Worm (Caenorhabditis elegans) whole organism, L3 larva: ENCODE results near the gene arrd-5.

Experiments
- aly-2 ChIP-seq: fragments of 150-350 bp; optimal IDR thresholded peaks from 2 replicates; lab custom pipeline; 2014; ENCODE audit warnings: missing biosample characterization, missing genetic modification characterization
- ama-1 ChIP-seq: fragments of 150-350 bp; optimal IDR thresholded peaks from 2 replicates; lab custom pipeline; 2018
- egl-27 ChIP-seq: sonication (generic microtip); optimal IDR thresholded peaks from 4 replicates; lab custom pipeline; 2017; ENCODE audit warnings: missing biosample characterization, missing genetic modification reagents, missing genetic modification characterization
- elt-1 ChIP-seq: fragments of 150-350 bp; optimal IDR thresholded peaks from 2 replicates; lab custom pipeline; 2014; ENCODE audit warnings: missing biosample characterization, missing genetic modification characterization
- fos-1 ChIP-seq: fragments of 150-350 bp; optimal IDR thresholded peaks from 2 replicates; lab custom pipeline; 2014; ENCODE audit warnings: missing biosample characterization, missing genetic modification characterization
- nhr-43 ChIP-seq: sonication (generic microtip); optimal IDR thresholded peaks from 2 replicates; lab custom pipeline; 2016; ENCODE audit warnings: mild to moderate bottlenecking, missing genetic modification characterization, missing compliant biosample characterization; ENCODE audit not compliant: poor library complexity, severe bottlenecking
- unc-62 ChIP-seq: fragments of 150-350 bp; sonication (generic microtip); optimal IDR thresholded peaks from 4 replicates; lab custom pipeline; 2014; ENCODE audit warnings: missing biosample characterization, missing genetic modification reagents, missing genetic modification characterization

DNA sequence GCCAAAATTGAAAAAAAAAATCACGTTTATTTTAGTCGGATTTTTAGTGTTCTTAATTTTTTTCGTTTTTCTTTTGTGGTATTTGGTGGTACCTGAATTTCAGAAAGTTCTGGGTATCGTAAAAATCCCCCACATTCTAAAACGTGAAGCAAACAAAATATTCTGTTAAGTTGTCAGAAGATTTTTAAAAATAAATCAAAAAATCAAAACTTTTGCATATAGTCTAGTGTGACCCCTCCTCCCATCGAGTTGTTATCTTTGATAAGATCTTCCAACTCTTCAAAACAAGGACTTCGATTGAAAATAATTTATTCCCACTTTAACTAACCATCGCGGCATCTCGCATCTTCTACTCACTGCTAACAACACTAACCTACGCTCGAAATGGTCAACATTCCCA, 5.9 kb upstream of the arrd-5 start, which contains the start of gene ZK938.1:
- TF ChIP-seq ama-1 (lab: Kevin White, UChicago), result no peak
- no peak for TF ChIP-seq elt-1 (tag; lab: Kevin White, UChicago)
- TF ChIP-seq egl-27, result no peak
- no peak for TF ChIP-seq fos-1
- TF ChIP-seq unc-62, result no peak
- TF ChIP-seq aly-2 (tag; lab: Kevin White, UChicago), result no peak
- TF ChIP-seq nhr-43 (tag; lab: Kevin White, UChicago), result no peak
